Fruit fly (Drosophila melanogaster): ENCODE data around the gene Ir67c.

The Ir67c gene

DNA sequence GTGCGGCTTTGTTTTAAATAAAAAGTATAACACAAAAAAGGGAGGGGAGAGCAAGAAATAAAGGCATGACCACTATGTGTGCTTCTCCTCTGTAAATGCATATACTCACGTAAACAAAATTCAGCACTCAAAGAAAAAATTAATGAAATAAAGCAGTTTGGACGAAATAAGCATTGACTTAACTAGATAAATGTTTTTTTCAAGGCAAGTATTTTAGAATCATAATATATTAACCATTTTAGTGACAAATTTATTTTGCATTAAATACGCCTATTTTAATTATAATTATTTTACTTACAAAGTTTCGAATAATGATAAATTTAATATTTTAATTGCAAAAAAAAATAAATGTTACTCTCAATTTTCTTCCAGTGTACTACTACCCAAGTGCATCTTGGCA lies 22.3 kb downstream of the Ir67c start (continued):
- TF ChIP-seq CG15336 (GFP tag; IDR thresholded peaks at IDR 0.05) (no peak), CG10631 (GFP tag; optimal IDR thresholded peaks at IDR 0.05) (peak; percentile 33), esn (GFP tag; optimal IDR thresholded peaks at IDR 0.05) (peak; percentile 45), Sox14 (GFP tag; optimal IDR thresholded peaks at IDR 0.05) (no peak), fkh (GFP tag; optimal IDR thresholded peaks at IDR 0.05) (no peak), Blimp-1 (GFP tag; optimal IDR thresholded peaks at IDR 0.05) (no peak), CG31627 (GFP tag; optimal IDR thresholded peaks at IDR 0.05) (no peak), Sox15 (GFP tag; optimal IDR thresholded peaks at IDR 0.05) (no peak), Hr4 (GFP tag; optimal IDR thresholded peaks at IDR 0.05) (no peak), ss (GFP tag; optimal IDR thresholded peaks at IDR 0.05) (peak in 1 of 2 experiments; percentile 61), vri (GFP tag; optimal IDR thresholded peaks at IDR 0.05) (no peak), Lpt (GFP tag; optimal IDR thresholded peaks at IDR 0.05) (no peak), CG6854 (GFP tag; optimal IDR thresholded peaks at IDR 0.05) (no peak), spab (GFP tag; optimal IDR thresholded peaks at IDR 0.05) (peak; percentile 30), CG6276 (GFP tag; optimal IDR thresholded peaks at IDR 0.05) (no peak), CG9139 (GFP tag; optimal IDR thresholded peaks at IDR 0.05) (no peak), CG6808 (GFP tag; optimal IDR thresholded peaks at IDR 0.05) (no peak), Ets21C (GFP tag; optimal IDR thresholded peaks at IDR 0.05) (no peak), CG6792 (GFP tag; optimal IDR thresholded peaks at IDR 0.05) (peak; percentile 1), Smox (GFP tag; optimal IDR thresholded peaks at IDR 0.05) (peak; percentile 22), Hr38 (GFP tag; optimal IDR thresholded peaks at IDR 0.05) (no peak), CG11294 (GFP tag; IDR thresholded peaks at IDR 0.05) (no peak), OdsH (GFP tag; optimal IDR thresholded peaks at IDR 0.05) (peak; percentile 40), eg (GFP tag; IDR thresholded peaks at IDR 0.05) (no peak), CG8632 (GFP tag; optimal IDR thresholded peaks at IDR 0.05) (no peak), Eip93F (GFP tag; optimal IDR thresholded peaks at IDR 0.05) (no peak), topi (GFP tag; optimal IDR thresholded peaks at IDR 0.05) (no peak)

DNA sequence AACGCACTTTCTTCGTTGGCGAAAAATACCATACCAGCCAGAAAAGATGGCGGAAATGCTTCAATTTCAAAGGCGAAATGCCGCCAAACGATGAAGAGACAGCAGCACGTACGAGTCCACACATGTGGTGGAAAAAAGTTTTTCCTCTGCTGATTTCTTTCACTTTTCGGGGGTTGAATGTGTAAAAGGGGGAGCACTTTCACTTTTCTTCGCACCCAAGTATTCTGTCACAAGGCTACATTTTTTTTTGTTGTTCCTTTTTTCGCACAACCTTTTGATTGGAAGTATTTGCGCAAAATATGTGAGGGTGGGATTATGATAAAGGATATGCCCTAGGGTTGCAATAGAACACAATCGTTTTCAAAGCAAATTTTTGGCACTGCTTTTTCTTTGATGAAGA lies 24.4 kb downstream of the Ir67c start:
- TF ChIP-seq CG31627 (GFP tag; optimal IDR thresholded peaks at IDR 0.05) (no peak), CG9139 (GFP tag; optimal IDR thresholded peaks at IDR 0.05) (no peak), Eip78C (GFP tag) (no peak), acj6 (GFP tag; optimal IDR thresholded peaks at IDR 0.05) (no peak), CG6276 (GFP tag; optimal IDR thresholded peaks at IDR 0.05) (no peak), CG3919 (GFP tag; optimal IDR thresholded peaks at IDR 0.05) (no peak), Gug (GFP tag; IDR thresholded peaks at IDR 0.05) (no peak), spab (GFP tag; optimal IDR thresholded peaks at IDR 0.05) (no peak), Ets96B (tag; optimal IDR thresholded peaks at IDR 0.05) (no peak), CG15336 (GFP tag; IDR thresholded peaks at IDR 0.05) (no peak), fkh (GFP tag; optimal IDR thresholded peaks at IDR 0.05) (no peak), salr (GFP tag; optimal IDR thresholded peaks at IDR 0.05) (no peak), Blimp-1 (GFP tag; optimal IDR thresholded peaks at IDR 0.05) (no peak)

DNA sequence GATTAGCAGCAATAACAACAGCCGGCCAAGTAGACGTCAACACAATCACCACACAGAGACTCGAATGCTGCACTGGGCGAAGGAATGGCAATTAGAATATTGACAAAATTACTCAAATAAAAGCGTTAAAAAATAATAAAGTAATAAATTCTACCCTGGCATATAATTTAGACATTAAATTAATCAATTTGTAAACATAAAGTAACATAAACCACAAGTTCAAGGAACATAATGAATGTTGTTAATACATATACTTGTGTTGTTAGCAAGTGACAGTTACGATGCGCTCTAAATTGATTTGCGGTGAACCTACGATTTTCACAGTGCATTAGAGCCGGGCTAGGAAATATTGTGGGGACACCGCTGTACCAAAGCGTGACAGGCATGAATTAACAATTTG lies 26.2 kb downstream of the Ir67c start:
- peak; percentile 68 for TF ChIP-seq CG32006 (GFP tag; optimal IDR thresholded peaks at IDR 0.05)
- no peak for TF ChIP-seq CG8632 (GFP tag; optimal IDR thresholded peaks at IDR 0.05)
- TF ChIP-seq cyc (GFP tag; optimal IDR thresholded peaks at IDR 0.05) = no peak
- TF ChIP-seq Sox14 (GFP tag; optimal IDR thresholded peaks at IDR 0.05) = no peak
- TF ChIP-seq Gug (GFP tag; IDR thresholded peaks at IDR 0.05) = peak; percentile 32; the same call in 1 of the 2 replicates
- no peak for TF ChIP-seq Ets96B (tag; optimal IDR thresholded peaks at IDR 0.05)
- no peak for TF ChIP-seq CG34406 (GFP tag; optimal IDR thresholded peaks at IDR 0.05)
- peak; percentile 67 for TF ChIP-seq CG15336 (GFP tag; IDR thresholded peaks at IDR 0.05)
- peak; percentile 40 for TF ChIP-seq Eip78C (GFP tag)
- no peak for TF ChIP-seq Eip93F (GFP tag; optimal IDR thresholded peaks at IDR 0.05)
- TF ChIP-seq CG10669 (GFP tag; optimal IDR thresholded peaks at IDR 0.05) = no peak
- no peak for TF ChIP-seq Ets21C (GFP tag; optimal IDR thresholded peaks at IDR 0.05)
- TF ChIP-seq CG8119 (GFP tag; IDR thresholded peaks at IDR 0.05) = peak; percentile 61; the same call in 2 of the 3 replicates
- no peak for TF ChIP-seq Lpt (GFP tag; optimal IDR thresholded peaks at IDR 0.05)
- TF ChIP-seq OdsH (GFP tag; optimal IDR thresholded peaks at IDR 0.05) = peak; percentile 21
- peak; percentile 61 for TF ChIP-seq Hr4 (GFP tag; optimal IDR thresholded peaks at IDR 0.05)
- peak in 1 of 2 experiments; percentile 10 for TF ChIP-seq salr (GFP tag; optimal IDR thresholded peaks at IDR 0.05)
- no peak for TF ChIP-seq dsx (GFP tag; optimal IDR thresholded peaks at IDR 0.05; ENCODE audit: poor library complexity, severe bottlenecking)
- no peak for TF ChIP-seq CG9139 (GFP tag; optimal IDR thresholded peaks at IDR 0.05)
- TF ChIP-seq pdm3 (GFP tag; optimal IDR thresholded peaks at IDR 0.05) = peak; percentile 15
- TF ChIP-seq lz (GFP tag; optimal IDR thresholded peaks at IDR 0.05) = no peak
- TF ChIP-seq net (GFP tag; optimal IDR thresholded peaks at IDR 0.05) = peak; percentile 5
- TF ChIP-seq CG6808 (GFP tag; optimal IDR thresholded peaks at IDR 0.05) = no peak
- peak; percentile 21; the same call in 1 of the 2 replicates for TF ChIP-seq CG11294 (GFP tag; IDR thresholded peaks at IDR 0.05)
- no peak for TF ChIP-seq Hr39 (GFP tag; optimal IDR thresholded peaks at IDR 0.05)
- TF ChIP-seq CG6276 (GFP tag; optimal IDR thresholded peaks at IDR 0.05) = peak; percentile 8
- TF ChIP-seq CG4318 (GFP tag; optimal IDR thresholded peaks at IDR 0.05) = peak; percentile 26

Measured in whole organism, prepupa.